Worm (Caenorhabditis elegans) whole organism, L1 larva: ENCODE measurements around the gene K04A8.20.

Source experiments
- F16B12.6 ChIP-seq: fragments of 150-350 bp; optimal IDR thresholded peaks from 2 replicates; lab custom pipeline; 2014; ENCODE audit warnings: missing biosample characterization, missing genetic modification characterization
- Y116A8C.19 ChIP-seq: sonication (generic microtip); optimal IDR thresholded peaks from 2 replicates; lab custom pipeline; 2016; ENCODE audit warnings: missing compliant biosample characterization, missing genetic modification characterization, borderline replicate concordance
- alr-1 ChIP-seq: fragments of 200-800 bp; sonication (Bioruptor generic); optimal IDR thresholded peaks from 2 replicates; lab custom pipeline; 2018; ENCODE audit warnings: borderline replicate concordance, mild to moderate bottlenecking, missing genetic modification characterization, missing compliant biosample characterization
- aly-2 ChIP-seq: fragments of 150-350 bp; optimal IDR thresholded peaks from 2 replicates; lab custom pipeline; 2014; ENCODE audit warnings: missing biosample characterization, missing genetic modification characterization
- ama-1 ChIP-seq: fragments of 150-350 bp; optimal IDR thresholded peaks from 2 replicates; lab custom pipeline; 2014
- blmp-1 ChIP-seq: fragments of 150-350 bp; optimal IDR thresholded peaks from 2 replicates; lab custom pipeline; 2014; ENCODE audit warnings: missing biosample characterization, missing genetic modification characterization
- ceh-63 ChIP-seq: fragments of 200-800 bp; sonication (Bioruptor generic); optimal IDR thresholded peaks from 2 replicates; lab custom pipeline; 2018; ENCODE audit warnings: mild to moderate bottlenecking, missing genetic modification characterization, missing compliant biosample characterization
- ceh-8 ChIP-seq: fragments of 200-800 bp; sonication (Bioruptor generic); optimal IDR thresholded peaks from 2 replicates; lab custom pipeline; 2018; ENCODE audit warnings: mild to moderate bottlenecking, missing genetic modification characterization, moderate library complexity, missing compliant biosample characterization
- ceh-82 ChIP-seq, 3 experiments: fragments of 150-350 bp in 1 of 3; sonication (generic microtip) in 2 of 3; optimal IDR thresholded peaks; 2 replicates each; lab custom pipeline; 2014 to 2017; ENCODE audit warnings: missing biosample characterization in 3 of 3, missing genetic modification characterization in 3 of 3
- ceh-88 ChIP-seq: fragments of 200-800 bp; sonication (Bioruptor generic); IDR thresholded peaks from 2 replicates; pipeline ENCODE4 v1.3.6; 2022; ENCODE audit warnings: missing genetic modification characterization, missing compliant biosample characterization
- dpl-1 ChIP-seq, 3 experiments: fragments of 150-350 bp in 2 of 3; sonication (generic microtip) in 1 of 3; optimal IDR thresholded peaks; 2 replicates each; lab custom pipeline; 2014 to 2017; ENCODE audit warnings: missing biosample characterization in 3 of 3, missing genetic modification characterization in 3 of 3, missing genetic modification reagents in 3 of 3
- dsc-1 ChIP-seq: sonication (generic microtip); optimal IDR thresholded peaks from 2 replicates; lab custom pipeline; 2016; ENCODE audit warnings: mild to moderate bottlenecking, missing genetic modification characterization, missing compliant biosample characterization
- efl-1 ChIP-seq, 4 experiments: fragments of 150-350 bp; optimal IDR thresholded peaks in 3 of 4; peaks in 1 of 4; 1 replicate in 1 of 4; 2 replicates in 3 of 4; lab custom pipeline; 2014; ENCODE audit warnings: missing biosample characterization in 2 of 4, missing genetic modification characterization in 2 of 4, missing genetic modification reagents in 2 of 4
- efl-3 ChIP-seq: fragments of 200-800 bp; sonication (Bioruptor generic); optimal IDR thresholded peaks from 2 replicates; lab custom pipeline; 2018; ENCODE audit warnings: mild to moderate bottlenecking, missing genetic modification characterization, missing compliant biosample characterization
- elt-2 ChIP-seq: sonication (generic microtip); optimal IDR thresholded peaks from 2 replicates; lab custom pipeline; 2016; ENCODE audit warnings: missing genetic modification characterization, mild to moderate bottlenecking, inconsistent platforms, missing compliant biosample characterization, missing genetic modification reagents
- elt-3 ChIP-seq, 6 experiments: fragments of 150-350 bp in 1 of 6; sonication (generic microtip); optimal IDR thresholded peaks; 2 replicates each; lab custom pipeline; 2017 to 2018; ENCODE audit warnings: missing biosample characterization in 6 of 6, missing genetic modification characterization in 6 of 6, inconsistent platforms in 1 of 6
- ets-5 ChIP-seq: fragments of 200-800 bp; sonication (Bioruptor generic); IDR thresholded peaks from 2 replicates; pipeline ENCODE4 v1.3.6; 2022; ENCODE audit warnings: missing genetic modification characterization, missing compliant biosample characterization
- fkh-10 ChIP-seq: sonication (generic microtip); optimal IDR thresholded peaks from 2 replicates; lab custom pipeline; 2017; ENCODE audit warnings: missing biosample characterization, missing genetic modification reagents, missing genetic modification characterization
- fos-1 ChIP-seq: fragments of 150-350 bp; optimal IDR thresholded peaks from 2 replicates; lab custom pipeline; 2014; ENCODE audit warnings: missing biosample characterization, missing genetic modification characterization
- irx-1 ChIP-seq: sonication (generic microtip); optimal IDR thresholded peaks from 2 replicates; lab custom pipeline; 2016; ENCODE audit warnings: missing genetic modification characterization, missing compliant biosample characterization
- isw-1 ChIP-seq: fragments of 200-800 bp; sonication (Bioruptor generic); IDR thresholded peaks from 2 replicates; pipeline ENCODE4 v1.3.6; 2022; ENCODE audit warnings: missing genetic modification characterization, missing compliant biosample characterization
- jun-1 ChIP-seq: fragments of 150-350 bp; optimal IDR thresholded peaks from 2 replicates; lab custom pipeline; 2014; ENCODE audit warnings: missing biosample characterization, missing genetic modification reagents, missing genetic modification characterization
- lin-14 ChIP-seq: fragments of 200-800 bp; sonication (Bioruptor generic); optimal IDR thresholded peaks from 2 replicates; lab custom pipeline; 2018; ENCODE audit warnings: mild to moderate bottlenecking, missing genetic modification characterization, moderate library complexity, missing compliant biosample characterization
- mep-1 ChIP-seq: fragments of 150-350 bp; optimal IDR thresholded peaks from 2 replicates; lab custom pipeline; 2014; ENCODE audit warnings: missing biosample characterization, missing genetic modification characterization
- nhr-237 ChIP-seq: fragments of 150-350 bp; optimal IDR thresholded peaks from 2 replicates; lab custom pipeline; 2014; ENCODE audit warnings: missing biosample characterization, missing genetic modification characterization
- nhr-47 ChIP-seq: sonication (generic microtip); optimal IDR thresholded peaks from 2 replicates; lab custom pipeline; 2016; ENCODE audit warnings: mild to moderate bottlenecking, missing genetic modification characterization, moderate library complexity, missing compliant biosample characterization
- nhr-71 ChIP-seq: sonication (generic microtip); optimal IDR thresholded peaks from 2 replicates; lab custom pipeline; 2016; ENCODE audit warnings: mild to moderate bottlenecking, missing genetic modification characterization, moderate library complexity, missing compliant biosample characterization
- nhr-85 ChIP-seq: sonication (generic microtip); peaks from one replicate; lab custom pipeline; 2016; ENCODE audit warnings: missing genetic modification characterization, inconsistent platforms, missing compliant biosample characterization
- pag-3 ChIP-seq: sonication (generic microtip); optimal IDR thresholded peaks from 2 replicates; lab custom pipeline; 2017; ENCODE audit warnings: missing genetic modification characterization, mild to moderate bottlenecking, missing compliant biosample characterization, antibody characterized with exemption, borderline replicate concordance; ENCODE audit not compliant: insufficient read depth
- pax-3 ChIP-seq: fragments of 200-800 bp; sonication (Bioruptor generic); optimal IDR thresholded peaks from 2 replicates; lab custom pipeline; 2018; ENCODE audit warnings: mild to moderate bottlenecking, missing genetic modification characterization, moderate library complexity, missing compliant biosample characterization
- skn-1 ChIP-seq: fragments of 150-350 bp; optimal IDR thresholded peaks from 2 replicates; lab custom pipeline; 2014; ENCODE audit warnings: missing biosample characterization, missing genetic modification characterization
- snpc-4 ChIP-seq: fragments of 150-350 bp; optimal IDR thresholded peaks from 2 replicates; lab custom pipeline; 2014; ENCODE audit warnings: missing biosample characterization, missing genetic modification characterization
- swsn-7 ChIP-seq: sonication (generic microtip); optimal IDR thresholded peaks from 2 replicates; lab custom pipeline; 2016; ENCODE audit warnings: missing genetic modification characterization, missing compliant biosample characterization
- tbx-2 ChIP-seq: sonication (generic microtip); optimal IDR thresholded peaks from 2 replicates; lab custom pipeline; 2016; ENCODE audit warnings: missing genetic modification characterization, missing compliant biosample characterization
- tlp-1 ChIP-seq: fragments of 150-350 bp; optimal IDR thresholded peaks from 2 replicates; lab custom pipeline; 2014; ENCODE audit warnings: missing biosample characterization, missing genetic modification characterization
- unc-130 ChIP-seq: fragments of 150-350 bp; optimal IDR thresholded peaks from 2 replicates; lab custom pipeline; 2017; ENCODE audit warnings: missing biosample characterization, missing genetic modification characterization, inconsistent platforms
- xbp-1 ChIP-seq: sonication (generic microtip); optimal IDR thresholded peaks from 2 replicates; lab custom pipeline; 2016; ENCODE audit warnings: missing genetic modification characterization, missing compliant biosample characterization
- zag-1 ChIP-seq: fragments of 150-350 bp; optimal IDR thresholded peaks from 2 replicates; lab custom pipeline; 2014; ENCODE audit warnings: missing biosample characterization, missing genetic modification characterization
- ztf-11 ChIP-seq, 2 experiments: sonication (generic microtip); optimal IDR thresholded peaks; 2 replicates each; lab custom pipeline; 2016 to 2017; ENCODE audit warnings: missing genetic modification characterization in 2 of 2, missing biosample characterization in 1 of 2, missing compliant biosample characterization in 1 of 2

K04A8.20 gene

DNA sequence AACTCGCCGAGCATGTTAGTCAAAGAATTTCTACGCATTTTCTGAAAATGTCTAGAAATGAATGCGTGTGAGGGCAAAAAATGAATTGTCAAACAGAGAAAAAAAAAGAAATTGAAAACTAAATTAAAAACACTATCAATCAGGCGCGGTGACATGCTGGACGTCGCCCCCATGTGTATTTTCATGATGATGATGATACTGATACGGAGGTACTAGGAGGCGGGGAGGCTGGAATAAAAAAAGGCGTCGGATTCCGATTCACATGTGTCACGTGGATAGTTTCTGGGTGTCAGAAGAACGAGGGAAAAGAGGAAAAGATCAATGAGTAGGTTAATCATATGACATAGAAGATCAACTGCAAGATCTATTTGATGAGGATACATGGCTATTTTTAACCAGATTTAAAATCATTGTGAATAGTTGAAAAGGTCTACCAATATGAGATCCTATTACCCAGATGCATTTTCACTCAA is 43.9 kb upstream of the K04A8.20 start, which contains the start of gene W01A11.7 (continued):
- TF ChIP-seq elt-2 (tag; lab: Kevin White, UChicago) (no peak), snpc-4 (no peak), lin-14 (GFP tag; lab: Kevin White, UChicago) (peak; percentile 82), aly-2 (tag; lab: Kevin White, UChicago) (no peak), ceh-63 (GFP tag; lab: Kevin White, UChicago) (no peak), F16B12.6 (tag; lab: Kevin White, UChicago) (no peak), zag-1 (tag; lab: Kevin White, UChicago) (no peak), ets-5 (no peak), jun-1 (tag; lab: Kevin White, UChicago) (no peak), ztf-11 (tag; optimal IDR thresholded peaks at IDR 0.05; lab: Kevin White, UChicago) (no peak), nhr-47 (peak; percentile 45), xbp-1 (no peak), ama-1 (lab: Kevin White, UChicago) (no peak), Y116A8C.19 (tag; lab: Kevin White, UChicago) (no peak), isw-1 (GFP tag; lab: Robert Waterston, UW) (no peak), dsc-1 (tag; lab: Kevin White, UChicago) (no peak), nhr-85 (tag; lab: Kevin White, UChicago) (peak; percentile 99), fos-1 (no peak), skn-1 (tag; lab: Kevin White, UChicago) (no peak), pag-3 (tag; lab: Kevin White, UChicago) (no peak), fkh-10 (GFP tag; lab: Kevin White, UChicago) (no peak), ceh-82 (tag; optimal IDR thresholded peaks at IDR 0.05; lab: Kevin White, UChicago) (peak in 1 of 3 experiments; percentile 10), blmp-1 (tag; lab: Kevin White, UChicago) (peak; percentile 85), efl-3 (no peak), dpl-1 (GFP tag; optimal IDR thresholded peaks at IDR 0.05; lab: Kevin White, UChicago) (peak; percentile 13 to 39 (median 34)), unc-130 (no peak), mep-1 (tag; lab: Kevin White, UChicago) (peak; percentile 52), tlp-1 (tag; lab: Kevin White, UChicago) (no peak), tbx-2 (tag; lab: Kevin White, UChicago) (peak; percentile 72), pax-3 (tag; lab: Kevin White, UChicago) (no peak), irx-1 (tag; lab: Kevin White, UChicago) (no peak), alr-1 (tag; lab: Kevin White, UChicago) (no peak), nhr-237 (tag; lab: Kevin White, UChicago) (no peak), nhr-71 (tag; lab: Kevin White, UChicago) (peak; percentile 90), ceh-8 (GFP tag; lab: Kevin White, UChicago) (no peak), efl-1 (optimal IDR thresholded peaks at IDR 0.05; lab: Kevin White, UChicago) (peak in 1 of 2 experiments; percentile 9), efl-1 (GFP tag; optimal IDR thresholded peaks at IDR 0.05 in 1 of 2; lab: Kevin White, UChicago) (peak in 1 of 2 experiments; percentile 92), swsn-7 (tag; lab: Kevin White, UChicago) (no peak)
- TF ChIP-seq, all 84 proteins: peak for 22

DNA sequence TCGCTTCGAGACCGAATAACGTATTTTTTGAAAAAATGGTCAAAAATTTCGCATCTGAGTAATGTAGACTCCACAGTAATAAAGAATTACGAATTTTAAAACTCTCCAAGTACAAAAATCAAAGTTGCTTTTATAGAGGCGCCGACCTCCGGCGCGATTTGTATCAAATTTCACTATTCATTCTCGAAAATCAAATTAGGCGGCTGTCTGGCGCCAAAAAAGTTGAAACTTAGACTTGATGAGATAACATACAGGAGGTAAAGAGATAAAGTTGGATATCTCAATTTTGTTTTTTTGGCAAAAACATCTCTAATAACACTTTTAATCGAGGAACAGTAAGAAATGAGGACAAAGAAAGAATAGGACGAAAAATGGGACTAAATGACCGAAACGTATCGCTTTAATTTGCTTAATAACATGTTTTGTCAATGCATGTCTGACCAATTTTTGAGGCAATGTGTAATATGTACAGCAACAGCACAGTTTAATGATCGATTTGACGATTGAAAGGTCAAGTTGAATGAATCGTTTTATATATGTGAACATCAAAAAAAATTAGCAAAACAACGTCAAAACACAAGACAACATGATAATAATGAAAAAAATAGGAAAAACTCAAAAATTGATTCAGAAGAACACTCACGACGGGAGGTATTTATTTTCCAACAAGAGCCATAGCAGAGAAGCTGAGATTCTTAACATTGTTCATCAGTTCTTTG is 42.9 kb upstream of the K04A8.20 start:
- TF ChIP-seq blmp-1 (tag; lab: Kevin White, UChicago): peak; percentile 95
- TF ChIP-seq ceh-88 (GFP tag; lab: Robert Waterston, UW): no peak
- peak in 1 of 6 experiments; percentile 51 for TF ChIP-seq elt-3 (tag; optimal IDR thresholded peaks at IDR 0.05; lab: Kevin White, UChicago)
